Worm (Caenorhabditis elegans) whole organism, L3 larva: ENCODE measurements around the gene C25A8.5.
A peak's percentile ranks its signal among the peaks of the same experiment; 100 is the strongest.

Source experiments
- ZK546.5 ChIP-seq: sonication (generic microtip); optimal IDR thresholded peaks from 2 replicates; lab custom pipeline; 2017; ENCODE audit warnings: missing biosample characterization, missing genetic modification characterization
- aly-2 ChIP-seq: fragments of 150-350 bp; optimal IDR thresholded peaks from 2 replicates; lab custom pipeline; 2014; ENCODE audit warnings: missing biosample characterization, missing genetic modification characterization
- ama-1 ChIP-seq: fragments of 150-350 bp; optimal IDR thresholded peaks from 2 replicates; lab custom pipeline; 2018
- ceh-16 ChIP-seq: sonication (generic microtip); optimal IDR thresholded peaks from 2 replicates; lab custom pipeline; 2017; ENCODE audit warnings: missing biosample characterization, missing genetic modification characterization
- ceh-28 ChIP-seq: fragments of 150-350 bp; optimal IDR thresholded peaks from 2 replicates; lab custom pipeline; 2014; ENCODE audit warnings: missing biosample characterization, missing genetic modification reagents, missing genetic modification characterization
- ceh-82 ChIP-seq: fragments of 150-350 bp; optimal IDR thresholded peaks from 2 replicates; lab custom pipeline; 2014; ENCODE audit warnings: missing biosample characterization, missing genetic modification characterization
- daf-12 ChIP-seq: fragments of 150-350 bp; optimal IDR thresholded peaks from 2 replicates; lab custom pipeline; 2014; ENCODE audit warnings: missing biosample characterization, missing genetic modification reagents, missing genetic modification characterization
- egl-27 ChIP-seq: sonication (generic microtip); optimal IDR thresholded peaks from 4 replicates; lab custom pipeline; 2017; ENCODE audit warnings: missing biosample characterization, missing genetic modification reagents, missing genetic modification characterization
- egl-5 ChIP-seq: fragments of 150-350 bp; optimal IDR thresholded peaks from 2 replicates; lab custom pipeline; 2017; ENCODE audit warnings: missing biosample characterization, missing genetic modification reagents, missing genetic modification characterization, inconsistent platforms
- elt-1 ChIP-seq: fragments of 150-350 bp; optimal IDR thresholded peaks from 2 replicates; lab custom pipeline; 2014; ENCODE audit warnings: missing biosample characterization, missing genetic modification characterization
- elt-3 ChIP-seq, 3 experiments: fragments of 150-350 bp in 1 of 3; sonication (generic microtip) in 2 of 3; optimal IDR thresholded peaks; 2 replicates in 2 of 3; 4 replicates in 1 of 3; lab custom pipeline; 2014 to 2017; ENCODE audit warnings: missing biosample characterization in 3 of 3, missing genetic modification characterization in 3 of 3
- eor-1 ChIP-seq, 2 experiments: fragments of 150-350 bp; optimal IDR thresholded peaks; 2 replicates each; lab custom pipeline; 2014 to 2018; ENCODE audit warnings: missing biosample characterization in 2 of 2, missing genetic modification characterization in 2 of 2
- fkh-10 ChIP-seq: sonication (generic microtip); optimal IDR thresholded peaks from 2 replicates; lab custom pipeline; 2017; ENCODE audit warnings: missing biosample characterization, missing genetic modification reagents, missing genetic modification characterization
- fkh-2 ChIP-seq: fragments of 150-350 bp; optimal IDR thresholded peaks from 2 replicates; lab custom pipeline; 2014; ENCODE audit warnings: missing biosample characterization, missing genetic modification reagents, missing genetic modification characterization
- fos-1 ChIP-seq: fragments of 150-350 bp; optimal IDR thresholded peaks from 2 replicates; lab custom pipeline; 2014; ENCODE audit warnings: missing biosample characterization, missing genetic modification characterization
- hmg-11 ChIP-seq: sonication (generic microtip); optimal IDR thresholded peaks from 2 replicates; lab custom pipeline; 2016; ENCODE audit warnings: missing genetic modification characterization, missing compliant biosample characterization
- jun-1 ChIP-seq: fragments of 150-350 bp; optimal IDR thresholded peaks from 2 replicates; lab custom pipeline; 2014; ENCODE audit warnings: missing biosample characterization, missing genetic modification reagents, missing genetic modification characterization
- lin-15B ChIP-seq: fragments of 150-350 bp; optimal IDR thresholded peaks from 2 replicates; lab custom pipeline; 2014; ENCODE audit warnings: missing biosample characterization, missing genetic modification characterization
- lin-39 ChIP-seq: fragments of 150-350 bp; optimal IDR thresholded peaks from 2 replicates; lab custom pipeline; 2018; ENCODE audit warnings: missing biosample characterization, missing genetic modification reagents, missing genetic modification characterization
- mml-1 ChIP-seq: fragments of 150-350 bp; sonication (generic microtip); optimal IDR thresholded peaks from 3 replicates; lab custom pipeline; 2014; ENCODE audit warnings: missing biosample characterization, missing genetic modification characterization
- nfya-1 ChIP-seq: sonication (generic microtip); optimal IDR thresholded peaks from 2 replicates; lab custom pipeline; 2017; ENCODE audit warnings: missing genetic modification characterization, mild to moderate bottlenecking, missing compliant biosample characterization, antibody characterized with exemption, moderate library complexity; ENCODE audit not compliant: insufficient read depth
- nhr-12 ChIP-seq: fragments of 150-350 bp; optimal IDR thresholded peaks from 2 replicates; lab custom pipeline; 2014; ENCODE audit warnings: missing biosample characterization, missing genetic modification characterization
- nhr-28 ChIP-seq: fragments of 150-350 bp; optimal IDR thresholded peaks from 2 replicates; lab custom pipeline; 2014; ENCODE audit warnings: missing biosample characterization, missing genetic modification characterization
- nhr-77 ChIP-seq: fragments of 150-350 bp; optimal IDR thresholded peaks from 2 replicates; lab custom pipeline; 2014; ENCODE audit warnings: missing biosample characterization, missing genetic modification characterization
- pqm-1 ChIP-seq: fragments of 150-350 bp; optimal IDR thresholded peaks from 2 replicates; lab custom pipeline; 2017; ENCODE audit warnings: missing biosample characterization, missing genetic modification characterization, inconsistent platforms
- sea-2 ChIP-seq: fragments of 150-350 bp; sonication (generic microtip); optimal IDR thresholded peaks from 4 replicates; lab custom pipeline; 2014; ENCODE audit warnings: missing biosample characterization, missing genetic modification reagents, missing genetic modification characterization
- snpc-4 ChIP-seq: fragments of 150-350 bp; optimal IDR thresholded peaks from 2 replicates; lab custom pipeline; 2014; ENCODE audit warnings: missing biosample characterization, missing genetic modification characterization
- tbx-2 ChIP-seq: sonication (generic microtip); optimal IDR thresholded peaks from 2 replicates; lab custom pipeline; 2016; ENCODE audit warnings: mild to moderate bottlenecking, missing genetic modification characterization, missing compliant biosample characterization
- unc-39 ChIP-seq: sonication (generic microtip); optimal IDR thresholded peaks from 4 replicates; lab custom pipeline; 2017; ENCODE audit warnings: missing biosample characterization, missing genetic modification characterization
- ztf-4 ChIP-seq: fragments of 150-350 bp; optimal IDR thresholded peaks from 2 replicates; lab custom pipeline; 2014; ENCODE audit warnings: missing biosample characterization, missing genetic modification characterization

C25A8.5 gene

DNA sequence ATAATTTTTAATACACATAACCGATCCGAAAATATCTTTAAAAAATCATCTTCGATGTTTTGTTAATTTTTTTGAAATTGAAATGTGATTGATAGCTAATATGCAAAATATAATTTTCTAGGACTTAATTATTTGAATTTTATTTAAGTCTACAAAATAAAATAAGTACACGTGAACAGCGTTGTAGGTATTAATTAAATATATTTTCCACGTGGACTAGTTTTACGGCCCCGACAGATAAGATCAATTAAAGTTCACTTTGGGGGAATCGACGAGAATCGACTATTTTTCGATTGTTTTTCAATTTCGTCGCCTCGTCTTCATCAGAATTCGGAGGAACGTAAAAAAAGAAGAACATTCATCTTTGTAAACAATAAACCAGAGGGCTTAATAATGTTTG lies at the start of gene C25A8.5:
Gene C25A8.5 (plus strand): TSS at position 301 of the 400 bp plus-strand sequence.
- no peak for TF ChIP-seq snpc-4 (tag; lab: Kevin White, UChicago)
- no peak for TF ChIP-seq hmg-11
- TF ChIP-seq daf-12 (tag; lab: Kevin White, UChicago) = no peak
- no peak for TF ChIP-seq sea-2 (GFP tag; lab: Kevin White, UChicago)
- TF ChIP-seq ama-1 (lab: Kevin White, UChicago) = no peak
- no peak for TF ChIP-seq ceh-82 (tag; lab: Kevin White, UChicago)
- no peak for TF ChIP-seq elt-1 (tag; lab: Kevin White, UChicago)
- no peak for TF ChIP-seq fkh-10
- no peak for TF ChIP-seq fos-1 (tag; lab: Kevin White, UChicago)
- no peak for TF ChIP-seq ceh-28
- TF ChIP-seq pqm-1 (tag; lab: Kevin White, UChicago) = no peak
- no peak for TF ChIP-seq mml-1 (tag; lab: Kevin White, UChicago)
- TF ChIP-seq ztf-4 (tag; lab: Kevin White, UChicago) = no peak
- TF ChIP-seq egl-5 (tag; lab: Kevin White, UChicago) = no peak
- TF ChIP-seq, all 47 proteins: peak for 0

DNA sequence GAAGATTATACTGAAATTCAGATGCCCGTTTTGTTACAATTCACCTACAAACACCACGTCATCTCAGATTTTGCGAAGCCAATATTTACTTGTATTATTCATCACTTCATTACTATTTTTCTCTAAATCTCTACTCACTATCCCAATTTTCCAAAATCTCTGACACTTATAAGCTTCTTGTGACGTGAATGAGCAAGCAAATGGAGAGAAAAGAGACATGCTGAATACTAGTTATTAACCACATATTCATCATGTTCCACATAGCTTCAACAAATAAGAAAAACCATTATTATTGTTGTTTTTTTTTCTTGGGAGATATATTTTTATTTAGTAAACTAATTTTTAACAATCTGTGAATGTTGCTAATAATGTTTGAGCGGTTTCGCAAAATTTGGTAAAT lies 48.0 kb upstream of the C25A8.5 start:
- TF ChIP-seq aly-2 (tag; lab: Kevin White, UChicago) = no peak
- TF ChIP-seq ceh-82 (tag; lab: Kevin White, UChicago) = no peak
- TF ChIP-seq ztf-4 (tag; lab: Kevin White, UChicago) = no peak
- TF ChIP-seq tbx-2 (tag; lab: Kevin White, UChicago) = no peak
- TF ChIP-seq lin-15B (tag; lab: Kevin White, UChicago) = no peak
- no peak for TF ChIP-seq nhr-12 (tag; lab: Kevin White, UChicago)

DNA sequence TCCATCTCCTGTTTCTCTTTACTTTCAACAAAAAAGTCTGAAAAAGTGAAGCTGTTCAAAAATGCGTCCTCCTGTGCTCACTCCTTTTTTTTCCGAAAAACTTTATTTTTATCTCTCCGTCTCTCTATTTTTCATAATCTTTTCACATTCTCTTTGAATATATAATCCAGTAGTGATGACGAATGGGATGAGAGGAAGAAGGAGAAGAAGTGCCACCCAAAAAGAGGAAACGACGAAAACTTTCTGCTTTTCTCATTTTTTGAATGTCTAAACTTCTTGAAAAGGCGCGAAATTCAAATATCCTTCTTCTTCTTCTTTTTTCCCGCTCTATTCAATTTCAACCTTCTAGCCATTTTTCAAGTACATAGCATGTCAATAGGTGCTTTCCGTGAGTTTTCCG lies 44.6 kb upstream of the C25A8.5 start:
- TF ChIP-seq jun-1 (tag; lab: Kevin White, UChicago) (no peak), nfya-1 (tag; lab: Kevin White, UChicago) (peak; percentile 23), ceh-82 (tag; lab: Kevin White, UChicago) (no peak), egl-27 (tag; lab: Kevin White, UChicago) (no peak), nhr-28 (tag; lab: Kevin White, UChicago) (no peak), lin-15B (tag; lab: Kevin White, UChicago) (peak; percentile 13), fkh-10 (peak; percentile 90), lin-39 (tag; lab: Kevin White, UChicago) (no peak)

DNA sequence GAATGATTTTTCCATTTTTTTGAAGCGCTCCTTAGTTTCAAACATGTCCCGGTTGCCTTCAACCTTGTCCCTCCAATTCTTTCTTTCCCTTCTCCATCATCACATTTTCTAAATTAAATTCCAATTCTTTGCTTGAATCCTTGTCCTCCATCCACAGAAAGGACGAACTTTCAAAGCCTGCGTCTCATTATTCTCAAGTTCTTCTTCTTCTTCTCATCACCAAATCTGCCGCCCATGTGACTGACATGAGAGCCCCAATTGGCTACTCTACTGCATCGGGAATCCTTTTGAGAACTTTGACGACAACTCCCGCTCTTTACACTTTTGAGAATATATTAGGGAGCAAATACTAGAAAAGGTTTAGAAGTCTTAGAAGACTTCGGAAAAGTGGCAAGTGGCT lies 42.6 kb upstream of the C25A8.5 start:
- TF ChIP-seq fkh-10 (peak; percentile 92), nfya-1 (tag; lab: Kevin White, UChicago) (peak; percentile 78), unc-39 (tag; lab: Kevin White, UChicago) (no peak), nhr-77 (tag; lab: Kevin White, UChicago) (no peak), ZK546.5 (tag; lab: Kevin White, UChicago) (no peak)
- TF ChIP-seq, all 47 proteins: peak for 2

DNA sequence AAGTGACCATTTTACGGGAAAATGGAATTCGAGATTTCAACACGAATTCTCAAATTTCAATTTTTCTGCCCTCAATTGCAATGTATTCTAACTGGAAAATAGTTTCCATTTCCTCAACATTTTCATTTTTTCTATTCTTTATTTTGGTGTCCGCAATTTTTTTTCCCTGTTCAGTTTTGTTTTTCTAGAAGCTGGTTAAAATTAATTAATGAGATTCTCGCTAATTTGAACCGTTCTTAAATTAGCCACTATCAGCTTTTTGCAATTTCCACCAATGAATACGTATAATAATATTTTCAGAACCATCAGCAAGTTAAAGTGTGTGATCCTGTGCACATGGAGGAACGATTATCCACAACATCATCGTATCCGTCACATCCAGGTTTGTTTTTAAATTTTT lies 42.0 kb upstream of the C25A8.5 start, which contains the start of gene jnk-1:
Gene jnk-1 (plus strand): TSS at position 301 of the 400 bp plus-strand sequence.
- TF ChIP-seq eor-1 (tag; optimal IDR thresholded peaks at IDR 0.05; lab: Kevin White, UChicago) = no peak

DNA sequence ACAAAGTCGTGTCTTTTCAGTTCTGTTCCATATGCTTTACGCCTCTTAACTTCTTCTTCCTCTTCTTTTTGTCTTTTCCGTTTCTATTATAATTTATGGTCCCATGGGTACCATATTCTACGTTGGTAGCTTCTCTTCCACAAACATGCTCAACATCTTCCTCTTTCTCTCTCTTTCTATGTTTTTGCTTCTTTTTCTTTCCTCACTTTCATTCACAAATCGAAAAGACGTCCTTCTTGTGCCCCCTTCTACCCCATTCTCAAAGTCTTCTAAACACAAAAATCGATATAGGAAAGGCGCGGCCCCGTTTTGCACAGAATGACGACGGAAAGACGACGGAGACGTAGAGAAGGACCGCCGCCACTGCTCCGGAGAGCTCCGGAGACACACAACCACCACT lies 40.6 kb upstream of the C25A8.5 start:
- TF ChIP-seq lin-39 (tag; lab: Kevin White, UChicago) (peak; percentile 50), elt-3 (tag; optimal IDR thresholded peaks at IDR 0.05; lab: Kevin White, UChicago) (no peak), elt-1 (tag; lab: Kevin White, UChicago) (peak; percentile 35), ceh-28 (peak; percentile 2), ceh-16 (tag; lab: Kevin White, UChicago) (no peak), nfya-1 (tag; lab: Kevin White, UChicago) (peak; percentile 62), ceh-82 (tag; lab: Kevin White, UChicago) (no peak)

DNA sequence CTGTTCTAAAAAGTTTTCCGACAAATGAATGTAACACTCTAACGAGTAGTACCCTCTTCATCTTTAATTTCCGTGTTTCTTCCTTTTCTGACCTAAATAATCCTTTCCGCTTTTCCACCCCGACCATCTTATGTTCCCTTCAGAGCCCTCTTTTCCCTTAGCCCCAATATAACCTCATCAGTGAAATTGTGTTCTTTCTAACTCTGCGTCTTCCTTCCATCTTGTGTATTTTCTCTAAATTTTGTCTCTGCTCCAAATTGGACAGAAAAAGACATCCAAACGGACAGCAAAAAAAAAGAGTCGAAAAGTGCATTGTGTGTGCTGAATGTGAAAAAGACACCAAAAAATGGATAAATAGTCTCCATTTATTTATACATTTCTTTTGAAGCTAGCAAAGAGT lies 39.8 kb upstream of the C25A8.5 start:
- no peak for TF ChIP-seq fkh-2
- peak; percentile 47 for TF ChIP-seq nfya-1 (tag; lab: Kevin White, UChicago)
- peak; percentile 46 for TF ChIP-seq hmg-11
- no peak for TF ChIP-seq pqm-1 (tag; lab: Kevin White, UChicago)
